Worm (Caenorhabditis elegans) whole organism, late embryonic: ENCODE data around the gene F27B10.1.

Experiments used
- C08G9.2 ChIP-seq: sonication (generic microtip); optimal IDR thresholded peaks from 2 replicates; lab custom pipeline; 2016; ENCODE audit warnings: mild to moderate bottlenecking, missing genetic modification characterization, moderate library complexity, missing compliant biosample characterization
- K09A11.1 ChIP-seq: sonication (generic microtip); optimal IDR thresholded peaks from 2 replicates; lab custom pipeline; 2017; ENCODE audit warnings: antibody characterized with exemption, mild to moderate bottlenecking, missing genetic modification characterization, missing compliant biosample characterization; ENCODE audit not compliant: insufficient read depth
- T23F11.4 ChIP-seq: fragments of 200-800 bp; sonication (Bioruptor generic); optimal IDR thresholded peaks from 2 replicates; lab custom pipeline; 2018; ENCODE audit warnings: mild to moderate bottlenecking, missing genetic modification characterization, missing compliant biosample characterization
- ahr-1 ChIP-seq: sonication (generic microtip); optimal IDR thresholded peaks from 2 replicates; lab custom pipeline; 2016; ENCODE audit warnings: missing genetic modification characterization, missing compliant biosample characterization
- ceh-19 ChIP-seq: fragments of 200-800 bp; sonication (Bioruptor generic); optimal IDR thresholded peaks from 2 replicates; lab custom pipeline; 2018; ENCODE audit warnings: mild to moderate bottlenecking, missing genetic modification characterization, missing compliant biosample characterization
- ceh-30 ChIP-seq: fragments of 150-350 bp; optimal IDR thresholded peaks from 2 replicates; lab custom pipeline; 2014; ENCODE audit warnings: missing biosample characterization, missing genetic modification characterization
- ceh-34 ChIP-seq: sonication (generic microtip); optimal IDR thresholded peaks from 2 replicates; lab custom pipeline; 2016; ENCODE audit warnings: mild to moderate bottlenecking, missing genetic modification characterization, missing compliant biosample characterization
- ceh-6 ChIP-seq: fragments of 200-800 bp; sonication (Bioruptor generic); optimal IDR thresholded peaks from 2 replicates; lab custom pipeline; 2018; ENCODE audit warnings: mild to moderate bottlenecking, missing genetic modification characterization, missing compliant biosample characterization
- ceh-9 ChIP-seq: sonication (generic microtip); optimal IDR thresholded peaks from 2 replicates; lab custom pipeline; 2016; ENCODE audit warnings: mild to moderate bottlenecking, missing genetic modification characterization, inconsistent platforms, missing compliant biosample characterization
- dve-1 ChIP-seq: sonication (generic microtip); optimal IDR thresholded peaks from 2 replicates; lab custom pipeline; 2017; ENCODE audit warnings: antibody characterized with exemption, mild to moderate bottlenecking, missing genetic modification characterization, missing compliant biosample characterization
- elt-2 ChIP-seq: sonication (generic microtip); optimal IDR thresholded peaks from 2 replicates; lab custom pipeline; 2016; ENCODE audit warnings: missing genetic modification reagents, missing genetic modification characterization, missing compliant biosample characterization
- ets-4 ChIP-seq: sonication (generic microtip); optimal IDR thresholded peaks from 2 replicates; lab custom pipeline; 2016; ENCODE audit warnings: missing genetic modification characterization, missing compliant biosample characterization
- eyg-1 ChIP-seq: sonication (generic microtip); optimal IDR thresholded peaks from 2 replicates; lab custom pipeline; 2016; ENCODE audit warnings: missing genotype, missing genetic modification characterization, missing compliant biosample characterization
- gmeb-2 ChIP-seq: sonication (generic microtip); optimal IDR thresholded peaks from 2 replicates; lab custom pipeline; 2016; ENCODE audit warnings: missing genetic modification characterization, inconsistent platforms, missing compliant biosample characterization
- hlh-13 ChIP-seq: fragments of 200-800 bp; sonication (Bioruptor generic); optimal IDR thresholded peaks from 2 replicates; lab custom pipeline; 2018; ENCODE audit warnings: mild to moderate bottlenecking, missing genetic modification characterization, missing compliant biosample characterization
- hlh-8 ChIP-seq: sonication (generic microtip); optimal IDR thresholded peaks from 2 replicates; lab custom pipeline; 2016; ENCODE audit warnings: missing genotype, missing genetic modification characterization, missing compliant biosample characterization
- lim-6 ChIP-seq: sonication (generic microtip); optimal IDR thresholded peaks from 2 replicates; lab custom pipeline; 2016; ENCODE audit warnings: missing genetic modification characterization, missing compliant biosample characterization
- lin-11 ChIP-seq: fragments of 200-800 bp; sonication (Bioruptor generic); optimal IDR thresholded peaks from 2 replicates; lab custom pipeline; 2018; ENCODE audit warnings: mild to moderate bottlenecking, missing genetic modification characterization, missing compliant biosample characterization
- madf-2 ChIP-seq: sonication (generic microtip); optimal IDR thresholded peaks from 2 replicates; lab custom pipeline; 2017; ENCODE audit warnings: missing genetic modification characterization, missing compliant biosample characterization
- mec-3 ChIP-seq: sonication (generic microtip); optimal IDR thresholded peaks from 2 replicates; lab custom pipeline; 2016; ENCODE audit warnings: borderline replicate concordance, missing genetic modification characterization, missing compliant biosample characterization
- npax-4 ChIP-seq: sonication (generic microtip); optimal IDR thresholded peaks from 2 replicates; lab custom pipeline; 2016; ENCODE audit warnings: missing genetic modification characterization, missing compliant biosample characterization
- pag-3 ChIP-seq: sonication (generic microtip); optimal IDR thresholded peaks from 2 replicates; lab custom pipeline; 2016; ENCODE audit warnings: missing compliant biosample characterization, missing genetic modification characterization, borderline replicate concordance
- pax-1 ChIP-seq: fragments of 150-350 bp; optimal IDR thresholded peaks from 2 replicates; lab custom pipeline; 2014; ENCODE audit warnings: missing biosample characterization, missing genetic modification characterization
- pha-4 ChIP-seq: fragments of 150-350 bp; optimal IDR thresholded peaks from 2 replicates; lab custom pipeline; 2018; ENCODE audit warnings: missing biosample characterization, missing genetic modification reagents, missing genetic modification characterization
- pqm-1 ChIP-seq: sonication (generic microtip); optimal IDR thresholded peaks from 2 replicates; lab custom pipeline; 2016; ENCODE audit warnings: missing genetic modification characterization, missing compliant biosample characterization
- ref-2 ChIP-seq: sonication (generic microtip); optimal IDR thresholded peaks from 2 replicates; lab custom pipeline; 2016; ENCODE audit warnings: missing genetic modification characterization, missing compliant biosample characterization
- rnt-1 ChIP-seq: sonication (generic microtip); optimal IDR thresholded peaks from 2 replicates; lab custom pipeline; 2016; ENCODE audit warnings: missing genetic modification characterization, missing compliant biosample characterization
- tbx-2 ChIP-seq: sonication (generic microtip); optimal IDR thresholded peaks from 2 replicates; lab custom pipeline; 2016; ENCODE audit warnings: missing genetic modification characterization, missing compliant biosample characterization
- tbx-7 ChIP-seq: sonication (generic microtip); optimal IDR thresholded peaks from 2 replicates; lab custom pipeline; 2016; ENCODE audit warnings: missing genotype, missing genetic modification characterization, missing compliant biosample characterization
- ttx-3 ChIP-seq: sonication (generic microtip); optimal IDR thresholded peaks from 2 replicates; lab custom pipeline; 2016; ENCODE audit warnings: missing genetic modification reagents, missing genetic modification characterization, missing compliant biosample characterization
- unc-3 ChIP-seq, 2 experiments: fragments of 200-800 bp in 1 of 2; sonication (Bioruptor generic) in 1 of 2; sonication (generic microtip) in 1 of 2; conservative IDR thresholded peaks in 1 of 2; optimal IDR thresholded peaks in 1 of 2; 2 replicates each; pipeline versions ENCODE4 v1.3.6 to Lab custom; 2016 to 2022; ENCODE audit warnings: missing compliant biosample characterization in 2 of 2, missing genetic modification characterization in 2 of 2, missing genetic modification reagents in 1 of 2

F27B10.1 gene

DNA sequence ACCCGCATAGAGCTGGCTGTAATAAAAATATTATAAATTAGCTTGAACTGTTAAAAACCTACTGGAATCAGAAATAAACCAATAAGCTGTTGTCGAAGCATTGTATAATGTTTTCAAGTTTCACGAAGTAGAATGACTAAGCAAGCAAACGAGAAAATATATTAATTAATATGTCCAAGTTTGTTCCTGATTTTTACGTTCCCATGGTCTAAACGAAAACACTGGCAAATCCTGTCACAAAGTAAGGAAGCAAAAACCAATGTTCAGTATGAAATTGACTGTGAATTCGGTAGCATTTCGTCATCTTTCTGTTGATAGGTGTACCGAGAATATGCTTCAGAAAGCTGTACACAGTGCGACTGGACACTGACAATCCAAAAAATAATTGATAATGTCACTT is 47.8 kb downstream of the F27B10.1 start, which contains the start of gene srx-34:
Gene srx-34 (minus strand): TSS at position 101 of the 400 bp plus-strand sequence.
- TF ChIP-seq rnt-1 (tag; lab: Kevin White, UChicago), result no peak
- no peak for TF ChIP-seq tbx-2
- TF ChIP-seq pha-4 (tag; lab: Kevin White, UChicago), result no peak
- TF ChIP-seq unc-3 (GFP tag; conservative IDR thresholded peaks at IDR 0.05; lab: Robert Waterston, UW), result no peak
- no peak for TF ChIP-seq unc-3 (tag; optimal IDR thresholded peaks at IDR 0.05; lab: Kevin White, UChicago)
- no peak for TF ChIP-seq ttx-3
- no peak for TF ChIP-seq C08G9.2 (tag; lab: Kevin White, UChicago)
- no peak for TF ChIP-seq K09A11.1
- no peak for TF ChIP-seq hlh-13
- no peak for TF ChIP-seq pax-1
- TF ChIP-seq ets-4 (tag; lab: Kevin White, UChicago), result no peak
- TF ChIP-seq pqm-1, result no peak
- no peak for TF ChIP-seq tbx-7 (tag; lab: Kevin White, UChicago)
- TF ChIP-seq ref-2 (tag; lab: Kevin White, UChicago), result no peak
- TF ChIP-seq T23F11.4 (GFP tag; lab: Kevin White, UChicago), result no peak
- TF ChIP-seq lim-6 (tag; lab: Kevin White, UChicago), result no peak
- no peak for TF ChIP-seq lin-11 (tag; lab: Kevin White, UChicago)
- no peak for TF ChIP-seq ceh-34 (tag; lab: Kevin White, UChicago)
- no peak for TF ChIP-seq pag-3 (tag; lab: Kevin White, UChicago)
- no peak for TF ChIP-seq ahr-1

- TF ChIP-seq lin-11 (tag; lab: Kevin White, UChicago) (no peak), ceh-30 (tag; lab: Kevin White, UChicago) (no peak), gmeb-2 (tag; lab: Kevin White, UChicago) (no peak), ceh-9 (no peak), madf-2 (no peak), ref-2 (tag; lab: Kevin White, UChicago) (no peak), hlh-8 (tag; lab: Kevin White, UChicago) (no peak), dve-1 (tag; lab: Kevin White, UChicago) (no peak), ceh-19 (GFP tag; lab: Kevin White, UChicago) (no peak), eyg-1 (tag; lab: Kevin White, UChicago) (no peak), mec-3 (tag; lab: Kevin White, UChicago) (no peak), elt-2 (no peak), npax-4 (tag; lab: Kevin White, UChicago) (no peak), ttx-3 (no peak), ceh-6 (GFP tag; lab: Kevin White, UChicago) (no peak), pqm-1 (no peak)
Observed at ce11 chrV:7123188-7123708, 50.8 kb downstream of the F27B10.1 start, which contains the start of gene lmd-5. Gene lmd-5, plus strand, starts transcription at chrV:7123658.

DNA sequence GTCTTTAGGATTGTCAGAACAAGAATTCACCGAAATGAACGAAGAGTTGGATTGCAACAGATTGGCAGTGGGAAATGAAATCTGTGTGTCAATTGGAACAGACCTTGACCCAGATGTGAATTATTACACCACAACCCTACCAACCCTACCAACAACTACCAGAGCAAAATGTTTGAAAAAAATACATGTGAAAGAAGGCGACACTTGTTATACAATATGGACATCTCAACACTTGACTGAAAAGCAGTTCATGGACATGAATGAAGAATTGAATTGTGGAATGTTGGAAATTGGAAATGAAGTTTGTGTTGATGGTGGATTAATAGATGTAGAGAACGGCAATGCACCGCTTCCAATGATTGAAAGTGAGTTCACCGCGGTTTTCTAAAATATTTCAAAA is 51.6 kb downstream of the F27B10.1 start:
- no peak for TF ChIP-seq pqm-1
